Fruit fly (Drosophila melanogaster): Measurements from ENCODE around the gene CG11679.

dm6 chrX:15740288-15740726 lies 1.6 kb upstream of the CG11679 start:
- TF ChIP-seq CTCF (optimal IDR thresholded peaks at IDR 0.05) (no peak), CG8478 (optimal IDR thresholded peaks at IDR 0.05) (no peak)

Data from S2 (cell line).